Worm (Caenorhabditis elegans) whole organism, L1 larva: Measurements from ENCODE around the gene set-20.

ENCODE experiments used
- Y116A8C.19 ChIP-seq: sonication (generic microtip); optimal IDR thresholded peaks from 2 replicates; lab custom pipeline; 2016; ENCODE audit warnings: missing compliant biosample characterization, missing genetic modification characterization, borderline replicate concordance
- aly-2 ChIP-seq: fragments of 150-350 bp; optimal IDR thresholded peaks from 2 replicates; lab custom pipeline; 2014; ENCODE audit warnings: missing biosample characterization, missing genetic modification characterization
- blmp-1 ChIP-seq: fragments of 150-350 bp; optimal IDR thresholded peaks from 2 replicates; lab custom pipeline; 2014; ENCODE audit warnings: missing biosample characterization, missing genetic modification characterization
- ceh-63 ChIP-seq: fragments of 200-800 bp; sonication (Bioruptor generic); optimal IDR thresholded peaks from 2 replicates; lab custom pipeline; 2018; ENCODE audit warnings: mild to moderate bottlenecking, missing genetic modification characterization, missing compliant biosample characterization
- ceh-82 ChIP-seq, 3 experiments: fragments of 150-350 bp in 1 of 3; sonication (generic microtip) in 2 of 3; optimal IDR thresholded peaks; 2 replicates each; lab custom pipeline; 2014 to 2017; ENCODE audit warnings: missing biosample characterization in 3 of 3, missing genetic modification characterization in 3 of 3
- efl-1 ChIP-seq, 4 experiments: fragments of 150-350 bp; optimal IDR thresholded peaks in 3 of 4; peaks in 1 of 4; 1 replicate in 1 of 4; 2 replicates in 3 of 4; lab custom pipeline; 2014; ENCODE audit warnings: missing biosample characterization in 2 of 4, missing genetic modification characterization in 2 of 4, missing genetic modification reagents in 2 of 4
- egl-27 ChIP-seq, 2 experiments: fragments of 150-350 bp in 1 of 2; sonication (generic microtip); optimal IDR thresholded peaks; 3 replicates each; lab custom pipeline; 2017 to 2018; ENCODE audit warnings: missing biosample characterization in 2 of 2, missing genetic modification characterization in 2 of 2, missing genetic modification reagents in 2 of 2
- elt-2 ChIP-seq: sonication (generic microtip); optimal IDR thresholded peaks from 2 replicates; lab custom pipeline; 2016; ENCODE audit warnings: missing genetic modification characterization, mild to moderate bottlenecking, inconsistent platforms, missing compliant biosample characterization, missing genetic modification reagents
- elt-3 ChIP-seq, 6 experiments: fragments of 150-350 bp in 1 of 6; sonication (generic microtip); optimal IDR thresholded peaks; 2 replicates each; lab custom pipeline; 2017 to 2018; ENCODE audit warnings: missing biosample characterization in 6 of 6, missing genetic modification characterization in 6 of 6, inconsistent platforms in 1 of 6
- ets-5 ChIP-seq: fragments of 200-800 bp; sonication (Bioruptor generic); IDR thresholded peaks from 2 replicates; pipeline ENCODE4 v1.3.6; 2022; ENCODE audit warnings: missing genetic modification characterization, missing compliant biosample characterization
- fos-1 ChIP-seq: fragments of 150-350 bp; optimal IDR thresholded peaks from 2 replicates; lab custom pipeline; 2014; ENCODE audit warnings: missing biosample characterization, missing genetic modification characterization
- hlh-17 ChIP-seq: fragments of 200-800 bp; sonication (Bioruptor generic); optimal IDR thresholded peaks from 2 replicates; lab custom pipeline; 2018; ENCODE audit warnings: missing genetic modification characterization, mild to moderate bottlenecking, missing compliant biosample characterization, moderate library complexity, borderline replicate concordance
- jun-1 ChIP-seq: fragments of 150-350 bp; optimal IDR thresholded peaks from 2 replicates; lab custom pipeline; 2014; ENCODE audit warnings: missing biosample characterization, missing genetic modification reagents, missing genetic modification characterization
- lin-14 ChIP-seq: fragments of 200-800 bp; sonication (Bioruptor generic); optimal IDR thresholded peaks from 2 replicates; lab custom pipeline; 2018; ENCODE audit warnings: mild to moderate bottlenecking, missing genetic modification characterization, moderate library complexity, missing compliant biosample characterization
- lin-35 ChIP-seq, 2 experiments: fragments of 150-350 bp; optimal IDR thresholded peaks; 2 replicates each; lab custom pipeline; 2014; ENCODE audit warnings: missing biosample characterization in 2 of 2, missing genetic modification characterization in 2 of 2, missing genetic modification reagents in 2 of 2
- lsy-2 ChIP-seq, 2 experiments: fragments of 150-350 bp; optimal IDR thresholded peaks; 2 replicates each; lab custom pipeline; 2014; ENCODE audit warnings: missing biosample characterization in 2 of 2, missing genetic modification characterization in 2 of 2
- mef-2 ChIP-seq: fragments of 150-350 bp; optimal IDR thresholded peaks from 2 replicates; lab custom pipeline; 2014; ENCODE audit warnings: missing biosample characterization, missing genetic modification characterization
- nhr-19 ChIP-seq: fragments of 200-800 bp; sonication (Bioruptor generic); conservative IDR thresholded peaks from 2 replicates; pipeline ENCODE4 v1.3.6; 2022; ENCODE audit warnings: missing genetic modification characterization, missing compliant biosample characterization
- nhr-20 ChIP-seq: sonication (generic microtip); optimal IDR thresholded peaks from 2 replicates; lab custom pipeline; 2016; ENCODE audit warnings: mild to moderate bottlenecking, missing genetic modification characterization, missing compliant biosample characterization
- nhr-71 ChIP-seq: sonication (generic microtip); optimal IDR thresholded peaks from 2 replicates; lab custom pipeline; 2016; ENCODE audit warnings: mild to moderate bottlenecking, missing genetic modification characterization, moderate library complexity, missing compliant biosample characterization
- nhr-77 ChIP-seq: fragments of 150-350 bp; optimal IDR thresholded peaks from 2 replicates; lab custom pipeline; 2014; ENCODE audit warnings: missing biosample characterization, missing genetic modification characterization
- nhr-85 ChIP-seq: sonication (generic microtip); peaks from one replicate; lab custom pipeline; 2016; ENCODE audit warnings: missing genetic modification characterization, inconsistent platforms, missing compliant biosample characterization
- nhr-90 ChIP-seq: sonication (generic microtip); optimal IDR thresholded peaks from 2 replicates; lab custom pipeline; 2016; ENCODE audit warnings: mild to moderate bottlenecking, missing genetic modification characterization, missing compliant biosample characterization; ENCODE audit not compliant: poor library complexity
- skn-1 ChIP-seq: fragments of 150-350 bp; optimal IDR thresholded peaks from 2 replicates; lab custom pipeline; 2014; ENCODE audit warnings: missing biosample characterization, missing genetic modification characterization
- unc-98 ChIP-seq: fragments of 200-800 bp; sonication (Bioruptor generic); IDR thresholded peaks from 2 replicates; pipeline ENCODE4 v1.3.6; 2022; ENCODE audit warnings: missing genetic modification characterization, missing compliant biosample characterization
- xbp-1 ChIP-seq: sonication (generic microtip); optimal IDR thresholded peaks from 2 replicates; lab custom pipeline; 2016; ENCODE audit warnings: missing genetic modification characterization, missing compliant biosample characterization

set-20 gene

DNA sequence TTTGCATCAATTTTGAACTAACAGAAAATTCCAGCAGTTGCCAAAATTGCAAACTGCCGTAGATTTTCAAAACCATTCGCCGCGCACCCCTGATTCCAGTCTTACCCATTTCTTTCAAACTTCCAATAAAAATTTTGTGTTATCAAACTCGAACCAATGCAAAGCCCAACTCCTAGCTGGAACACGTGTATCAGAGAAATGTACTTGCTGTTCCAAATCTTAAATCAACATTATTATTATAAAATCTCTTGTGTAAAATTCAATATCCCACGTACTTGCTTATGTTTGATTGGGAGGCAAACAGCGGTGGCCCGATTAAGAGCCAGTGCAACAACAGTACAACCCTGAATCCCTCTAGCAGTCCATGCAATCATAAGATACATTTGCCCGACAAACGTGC is 41.8 kb downstream of the set-20 start:
- TF ChIP-seq ceh-82 (tag; optimal IDR thresholded peaks at IDR 0.05; lab: Kevin White, UChicago) = no peak
- no peak for TF ChIP-seq efl-1 (optimal IDR thresholded peaks at IDR 0.05; lab: Kevin White, UChicago)
- peak in 1 of 2 experiments; percentile 71 for TF ChIP-seq efl-1 (GFP tag; optimal IDR thresholded peaks at IDR 0.05 in 1 of 2; lab: Kevin White, UChicago)

DNA sequence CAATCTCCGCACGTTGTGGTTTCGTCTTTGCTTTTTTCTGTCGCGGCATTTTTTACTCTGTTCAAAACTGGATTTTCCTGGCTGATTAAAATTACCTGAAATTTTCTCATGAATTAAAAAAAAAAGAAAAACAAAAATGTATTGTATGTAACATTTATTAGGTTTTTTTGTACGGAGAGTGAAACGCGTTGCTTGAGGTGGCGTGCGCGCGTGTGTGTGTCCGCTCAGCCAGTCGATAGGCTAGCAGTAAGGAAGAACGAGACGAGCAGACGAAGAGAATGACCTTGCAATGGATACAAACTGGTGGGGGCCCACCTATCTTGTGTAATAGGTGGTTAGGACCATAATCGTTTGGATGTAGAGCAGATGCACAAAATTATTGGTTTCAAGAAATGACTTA is 44.6 kb downstream of the set-20 start, which contains the start of gene T22B7.4:
Gene T22B7.4 (minus strand): TSS at position 101 of the 400 bp plus-strand sequence.
- no peak for TF ChIP-seq skn-1 (tag; lab: Kevin White, UChicago)
- TF ChIP-seq blmp-1 (tag; lab: Kevin White, UChicago) = peak; percentile 17
- TF ChIP-seq xbp-1 (tag; lab: Kevin White, UChicago) = no peak
- no peak for TF ChIP-seq aly-2 (tag; lab: Kevin White, UChicago)
- no peak for TF ChIP-seq unc-98
- TF ChIP-seq elt-2 = no peak

DNA sequence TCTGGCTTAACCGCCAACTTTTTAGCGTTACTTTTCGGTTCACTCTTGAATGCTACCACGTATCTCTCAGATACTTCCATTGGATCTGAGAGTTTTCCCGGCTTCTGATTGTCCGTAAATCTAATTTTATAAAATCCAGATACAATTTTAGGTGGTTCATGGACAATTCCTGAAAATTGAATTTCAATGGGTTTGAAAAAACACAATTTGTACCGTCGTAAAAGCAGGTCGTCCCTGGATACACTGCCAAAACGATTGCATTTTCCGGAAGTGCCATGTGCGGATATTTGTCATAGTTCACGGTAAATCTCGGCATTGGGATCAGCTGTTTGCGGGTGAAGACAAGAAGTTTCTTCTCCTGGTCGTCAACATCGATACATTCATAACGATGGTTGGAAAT is 46.4 kb downstream of the set-20 start:
- TF ChIP-seq Y116A8C.19 = no peak
- TF ChIP-seq lsy-2 (tag; optimal IDR thresholded peaks at IDR 0.05; lab: Kevin White, UChicago) = no peak
- TF ChIP-seq jun-1 (tag; lab: Kevin White, UChicago) = no peak

DNA sequence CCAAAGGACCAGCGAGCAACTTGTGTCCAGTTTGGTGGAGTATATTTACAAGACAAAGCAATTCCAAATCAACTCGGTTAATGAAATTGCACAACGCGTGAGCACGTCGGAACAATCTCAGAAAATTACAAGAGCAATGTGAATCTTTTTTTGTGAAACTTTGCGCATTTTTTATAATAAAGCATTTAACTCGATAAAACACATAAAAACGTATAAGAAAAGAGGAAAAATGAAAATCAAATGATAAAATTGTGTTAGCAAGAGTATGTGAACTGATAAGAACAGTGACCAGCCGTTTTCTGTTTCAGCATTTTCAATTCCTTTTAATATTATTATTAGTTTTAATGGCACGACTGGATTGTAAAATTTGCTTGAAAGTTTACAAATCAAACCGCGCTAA is 54.3 kb downstream of the set-20 start, which contains the start of gene T22B7.8:
Gene T22B7.8 (plus strand): TSS at position 301 of the 400 bp plus-strand sequence.
- TF ChIP-seq fos-1 = no peak
- peak; percentile 6 for TF ChIP-seq elt-2
- TF ChIP-seq, all 84 proteins: peak for 1

DNA sequence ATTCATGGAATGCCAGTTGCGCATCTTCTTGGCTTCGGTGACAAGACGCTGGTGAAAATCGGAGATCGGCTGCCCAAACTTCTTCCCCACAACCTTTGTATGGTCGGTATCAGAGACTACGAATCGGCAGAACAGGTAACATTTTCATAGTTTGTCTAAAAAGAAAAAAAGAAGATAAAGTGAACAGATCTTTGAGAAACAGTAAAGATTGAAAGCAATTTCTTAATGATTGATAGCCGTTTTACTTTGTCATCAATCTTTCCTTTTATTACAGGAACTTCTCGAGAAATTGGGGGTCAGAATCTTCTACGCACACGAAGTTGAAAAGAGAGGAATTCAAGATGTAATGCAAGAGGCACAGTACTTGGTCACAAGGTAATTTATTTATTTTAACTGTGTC is 55.0 kb downstream of the set-20 start:
- TF ChIP-seq ets-5 (GFP tag; lab: Robert Waterston, UW) = no peak
- TF ChIP-seq nhr-85 (tag; lab: Kevin White, UChicago) = peak; percentile 71
- TF ChIP-seq nhr-90 (tag; lab: Kevin White, UChicago) = peak; percentile 28
- no peak for TF ChIP-seq mef-2 (tag; lab: Kevin White, UChicago)
- TF ChIP-seq hlh-17 = no peak
- TF ChIP-seq lin-35 (GFP tag; optimal IDR thresholded peaks at IDR 0.05; lab: Kevin White, UChicago) = peak in 1 of 2 experiments; percentile 10
- no peak; the same call in 1 of the 2 replicates for TF ChIP-seq nhr-19 (GFP tag; lab: Robert Waterston, UW)
- no peak for TF ChIP-seq elt-2
- TF ChIP-seq lsy-2 (tag; optimal IDR thresholded peaks at IDR 0.05; lab: Kevin White, UChicago) = peak in 1 of 2 experiments; percentile 12
- no peak for TF ChIP-seq egl-27 (tag; optimal IDR thresholded peaks at IDR 0.05; lab: Kevin White, UChicago)
- no peak for TF ChIP-seq nhr-20
- TF ChIP-seq nhr-77 (tag; lab: Kevin White, UChicago) = no peak
- no peak for TF ChIP-seq ceh-63 (GFP tag; lab: Kevin White, UChicago)
- TF ChIP-seq nhr-71 = peak; percentile 15
- TF ChIP-seq lin-14 (GFP tag; lab: Kevin White, UChicago) = peak; percentile 17
- TF ChIP-seq xbp-1 (tag; lab: Kevin White, UChicago) = no peak
- peak in 3 of 6 experiments; percentile 0 to 41 (median 35) for TF ChIP-seq elt-3 (tag; optimal IDR thresholded peaks at IDR 0.05; lab: Kevin White, UChicago)
- TF ChIP-seq blmp-1 (tag; lab: Kevin White, UChicago) = peak; percentile 14
